Worm (Caenorhabditis elegans) whole organism, L1 larva: ENCODE data around the gene R09E10.13.
A peak's percentile ranks its signal among the peaks of the same experiment; 100 is the strongest.

Source experiments
- C04F5.9 ChIP-seq: sonication (generic microtip); optimal IDR thresholded peaks from 2 replicates; lab custom pipeline; 2016; ENCODE audit warnings: missing genetic modification characterization, missing compliant biosample characterization
- C16A3.4 ChIP-seq: fragments of 150-350 bp; optimal IDR thresholded peaks from 2 replicates; lab custom pipeline; 2014; ENCODE audit warnings: missing biosample characterization, missing genetic modification characterization
- C34B4.2 ChIP-seq: sonication (generic microtip); optimal IDR thresholded peaks from 2 replicates; lab custom pipeline; 2017; ENCODE audit warnings: mild to moderate bottlenecking, missing genetic modification characterization, missing compliant biosample characterization
- F16B12.6 ChIP-seq: fragments of 150-350 bp; optimal IDR thresholded peaks from 2 replicates; lab custom pipeline; 2014; ENCODE audit warnings: missing biosample characterization, missing genetic modification characterization
- Y116A8C.19 ChIP-seq: sonication (generic microtip); optimal IDR thresholded peaks from 2 replicates; lab custom pipeline; 2016; ENCODE audit warnings: missing compliant biosample characterization, missing genetic modification characterization, borderline replicate concordance
- blmp-1 ChIP-seq: fragments of 150-350 bp; optimal IDR thresholded peaks from 2 replicates; lab custom pipeline; 2014; ENCODE audit warnings: missing biosample characterization, missing genetic modification characterization
- ceh-88 ChIP-seq: fragments of 200-800 bp; sonication (Bioruptor generic); IDR thresholded peaks from 2 replicates; pipeline ENCODE4 v1.3.6; 2022; ENCODE audit warnings: missing genetic modification characterization, missing compliant biosample characterization
- ceh-90 ChIP-seq: sonication (generic microtip); optimal IDR thresholded peaks from 2 replicates; lab custom pipeline; 2016; ENCODE audit warnings: missing genetic modification characterization, missing compliant biosample characterization
- ces-1 ChIP-seq: fragments of 150-350 bp; optimal IDR thresholded peaks from 2 replicates; lab custom pipeline; 2014; ENCODE audit warnings: missing biosample characterization, missing genetic modification reagents, missing genetic modification characterization
- dpl-1 ChIP-seq, 3 experiments: fragments of 150-350 bp in 2 of 3; sonication (generic microtip) in 1 of 3; optimal IDR thresholded peaks; 2 replicates each; lab custom pipeline; 2014 to 2017; ENCODE audit warnings: missing biosample characterization in 3 of 3, missing genetic modification characterization in 3 of 3, missing genetic modification reagents in 3 of 3
- efl-3 ChIP-seq: fragments of 200-800 bp; sonication (Bioruptor generic); optimal IDR thresholded peaks from 2 replicates; lab custom pipeline; 2018; ENCODE audit warnings: mild to moderate bottlenecking, missing genetic modification characterization, missing compliant biosample characterization
- egl-27 ChIP-seq, 2 experiments: fragments of 150-350 bp in 1 of 2; sonication (generic microtip); optimal IDR thresholded peaks; 3 replicates each; lab custom pipeline; 2017 to 2018; ENCODE audit warnings: missing biosample characterization in 2 of 2, missing genetic modification characterization in 2 of 2, missing genetic modification reagents in 2 of 2
- elt-2 ChIP-seq: sonication (generic microtip); optimal IDR thresholded peaks from 2 replicates; lab custom pipeline; 2016; ENCODE audit warnings: missing genetic modification characterization, mild to moderate bottlenecking, inconsistent platforms, missing compliant biosample characterization, missing genetic modification reagents
- elt-3 ChIP-seq, 6 experiments: fragments of 150-350 bp in 1 of 6; sonication (generic microtip); optimal IDR thresholded peaks; 2 replicates each; lab custom pipeline; 2017 to 2018; ENCODE audit warnings: missing biosample characterization in 6 of 6, missing genetic modification characterization in 6 of 6, inconsistent platforms in 1 of 6
- fkh-10 ChIP-seq: sonication (generic microtip); optimal IDR thresholded peaks from 2 replicates; lab custom pipeline; 2017; ENCODE audit warnings: missing biosample characterization, missing genetic modification reagents, missing genetic modification characterization
- fkh-8 ChIP-seq: sonication (generic microtip); optimal IDR thresholded peaks from 2 replicates; lab custom pipeline; 2016; ENCODE audit warnings: mild to moderate bottlenecking, missing genetic modification characterization, missing compliant biosample characterization
- fos-1 ChIP-seq: fragments of 150-350 bp; optimal IDR thresholded peaks from 2 replicates; lab custom pipeline; 2014; ENCODE audit warnings: missing biosample characterization, missing genetic modification characterization
- grh-1 ChIP-seq: fragments of 200-800 bp; sonication (Bioruptor generic); IDR thresholded peaks from 2 replicates; pipeline ENCODE4 v1.3.6; 2022; ENCODE audit warnings: missing genetic modification reagents, missing genetic modification characterization, missing compliant biosample characterization
- hpl-2 ChIP-seq: fragments of 150-350 bp; optimal IDR thresholded peaks from 2 replicates; lab custom pipeline; 2014; ENCODE audit warnings: missing biosample characterization, missing genetic modification reagents, missing genetic modification characterization
- irx-1 ChIP-seq: sonication (generic microtip); optimal IDR thresholded peaks from 2 replicates; lab custom pipeline; 2016; ENCODE audit warnings: missing genetic modification characterization, missing compliant biosample characterization
- isw-1 ChIP-seq: fragments of 200-800 bp; sonication (Bioruptor generic); IDR thresholded peaks from 2 replicates; pipeline ENCODE4 v1.3.6; 2022; ENCODE audit warnings: missing genetic modification characterization, missing compliant biosample characterization
- jun-1 ChIP-seq: fragments of 150-350 bp; optimal IDR thresholded peaks from 2 replicates; lab custom pipeline; 2014; ENCODE audit warnings: missing biosample characterization, missing genetic modification reagents, missing genetic modification characterization
- lin-13 ChIP-seq: fragments of 150-350 bp; optimal IDR thresholded peaks from 2 replicates; lab custom pipeline; 2014; ENCODE audit warnings: missing biosample characterization, missing genetic modification reagents, missing genetic modification characterization
- lin-14 ChIP-seq: fragments of 200-800 bp; sonication (Bioruptor generic); optimal IDR thresholded peaks from 2 replicates; lab custom pipeline; 2018; ENCODE audit warnings: mild to moderate bottlenecking, missing genetic modification characterization, moderate library complexity, missing compliant biosample characterization
- lin-39 ChIP-seq: fragments of 150-350 bp; optimal IDR thresholded peaks from 2 replicates; lab custom pipeline; 2014; ENCODE audit warnings: missing biosample characterization, missing genetic modification reagents, missing genetic modification characterization
- lir-3 ChIP-seq: sonication (generic microtip); optimal IDR thresholded peaks from 2 replicates; lab custom pipeline; 2016; ENCODE audit warnings: mild to moderate bottlenecking, missing genetic modification characterization, moderate library complexity, missing compliant biosample characterization; ENCODE audit not compliant: poor library complexity
- lsy-2 ChIP-seq, 2 experiments: fragments of 150-350 bp; optimal IDR thresholded peaks; 2 replicates each; lab custom pipeline; 2014; ENCODE audit warnings: missing biosample characterization in 2 of 2, missing genetic modification characterization in 2 of 2
- mab-9 ChIP-seq: fragments of 200-800 bp; sonication (Bioruptor generic); IDR thresholded peaks from 2 replicates; pipeline ENCODE4 v1.3.6; 2022; ENCODE audit warnings: missing genetic modification reagents, missing genetic modification characterization, missing compliant biosample characterization
- mdl-1 ChIP-seq, 2 experiments: fragments of 150-350 bp; optimal IDR thresholded peaks; 2 replicates each; lab custom pipeline; 2014 to 2017; ENCODE audit warnings: missing biosample characterization in 2 of 2, missing genetic modification characterization in 2 of 2, inconsistent platforms in 1 of 2
- mef-2 ChIP-seq: fragments of 150-350 bp; optimal IDR thresholded peaks from 2 replicates; lab custom pipeline; 2014; ENCODE audit warnings: missing biosample characterization, missing genetic modification characterization
- nhr-11 ChIP-seq: fragments of 150-350 bp; optimal IDR thresholded peaks from 2 replicates; lab custom pipeline; 2014; ENCODE audit warnings: missing biosample characterization, missing genetic modification characterization
- nhr-12 ChIP-seq: sonication (generic microtip); optimal IDR thresholded peaks from 2 replicates; lab custom pipeline; 2017; ENCODE audit warnings: missing biosample characterization, missing genetic modification characterization
- nhr-19 ChIP-seq: fragments of 200-800 bp; sonication (Bioruptor generic); conservative IDR thresholded peaks from 2 replicates; pipeline ENCODE4 v1.3.6; 2022; ENCODE audit warnings: missing genetic modification characterization, missing compliant biosample characterization
- nhr-76 ChIP-seq: sonication (generic microtip); optimal IDR thresholded peaks from 2 replicates; lab custom pipeline; 2017; ENCODE audit warnings: missing biosample characterization, missing genetic modification characterization
- nhr-77 ChIP-seq: fragments of 150-350 bp; optimal IDR thresholded peaks from 2 replicates; lab custom pipeline; 2014; ENCODE audit warnings: missing biosample characterization, missing genetic modification characterization
- nhr-85 ChIP-seq: sonication (generic microtip); peaks from one replicate; lab custom pipeline; 2016; ENCODE audit warnings: missing genetic modification characterization, inconsistent platforms, missing compliant biosample characterization
- nhr-90 ChIP-seq: sonication (generic microtip); optimal IDR thresholded peaks from 2 replicates; lab custom pipeline; 2016; ENCODE audit warnings: mild to moderate bottlenecking, missing genetic modification characterization, missing compliant biosample characterization; ENCODE audit not compliant: poor library complexity
- pag-3 ChIP-seq: sonication (generic microtip); optimal IDR thresholded peaks from 2 replicates; lab custom pipeline; 2017; ENCODE audit warnings: missing genetic modification characterization, mild to moderate bottlenecking, missing compliant biosample characterization, antibody characterized with exemption, borderline replicate concordance; ENCODE audit not compliant: insufficient read depth
- pax-3 ChIP-seq: fragments of 200-800 bp; sonication (Bioruptor generic); optimal IDR thresholded peaks from 2 replicates; lab custom pipeline; 2018; ENCODE audit warnings: mild to moderate bottlenecking, missing genetic modification characterization, moderate library complexity, missing compliant biosample characterization
- rnt-1 ChIP-seq: sonication (generic microtip); optimal IDR thresholded peaks from 2 replicates; lab custom pipeline; 2016; ENCODE audit warnings: mild to moderate bottlenecking, missing genetic modification characterization, moderate library complexity, missing compliant biosample characterization
- skn-1 ChIP-seq: fragments of 150-350 bp; optimal IDR thresholded peaks from 2 replicates; lab custom pipeline; 2014; ENCODE audit warnings: missing biosample characterization, missing genetic modification characterization
- snpc-4 ChIP-seq: fragments of 150-350 bp; optimal IDR thresholded peaks from 2 replicates; lab custom pipeline; 2014; ENCODE audit warnings: missing biosample characterization, missing genetic modification characterization
- snu-23 ChIP-seq: sonication (generic microtip); optimal IDR thresholded peaks from 2 replicates; lab custom pipeline; 2016; ENCODE audit warnings: missing genetic modification characterization, missing compliant biosample characterization
- sptf-1 ChIP-seq: fragments of 150-350 bp; optimal IDR thresholded peaks from 2 replicates; lab custom pipeline; 2014; ENCODE audit warnings: missing biosample characterization, missing genetic modification characterization
- swsn-7 ChIP-seq: sonication (generic microtip); optimal IDR thresholded peaks from 2 replicates; lab custom pipeline; 2016; ENCODE audit warnings: missing genetic modification characterization, missing compliant biosample characterization
- tlp-1 ChIP-seq: fragments of 150-350 bp; optimal IDR thresholded peaks from 2 replicates; lab custom pipeline; 2014; ENCODE audit warnings: missing biosample characterization, missing genetic modification characterization
- unc-62 ChIP-seq: fragments of 150-350 bp; optimal IDR thresholded peaks from 2 replicates; lab custom pipeline; 2014; ENCODE audit warnings: missing biosample characterization, missing genetic modification reagents, missing genetic modification characterization
- unc-98 ChIP-seq: fragments of 200-800 bp; sonication (Bioruptor generic); IDR thresholded peaks from 2 replicates; pipeline ENCODE4 v1.3.6; 2022; ENCODE audit warnings: missing genetic modification characterization, missing compliant biosample characterization
- vab-15 ChIP-seq: sonication (generic microtip); optimal IDR thresholded peaks from 2 replicates; lab custom pipeline; 2017; ENCODE audit warnings: missing genotype, mild to moderate bottlenecking, missing genetic modification characterization, missing compliant biosample characterization
- xbp-1 ChIP-seq: sonication (generic microtip); optimal IDR thresholded peaks from 2 replicates; lab custom pipeline; 2016; ENCODE audit warnings: missing genetic modification characterization, missing compliant biosample characterization
- zag-1 ChIP-seq: fragments of 150-350 bp; optimal IDR thresholded peaks from 2 replicates; lab custom pipeline; 2014; ENCODE audit warnings: missing biosample characterization, missing genetic modification characterization
- ztf-11 ChIP-seq, 2 experiments: sonication (generic microtip); optimal IDR thresholded peaks; 2 replicates each; lab custom pipeline; 2016 to 2017; ENCODE audit warnings: missing genetic modification characterization in 2 of 2, missing biosample characterization in 1 of 2, missing compliant biosample characterization in 1 of 2
- ztf-4 ChIP-seq: fragments of 150-350 bp; optimal IDR thresholded peaks from 2 replicates; lab custom pipeline; 2014; ENCODE audit warnings: missing biosample characterization, missing genetic modification characterization

R09E10.13 gene

DNA sequence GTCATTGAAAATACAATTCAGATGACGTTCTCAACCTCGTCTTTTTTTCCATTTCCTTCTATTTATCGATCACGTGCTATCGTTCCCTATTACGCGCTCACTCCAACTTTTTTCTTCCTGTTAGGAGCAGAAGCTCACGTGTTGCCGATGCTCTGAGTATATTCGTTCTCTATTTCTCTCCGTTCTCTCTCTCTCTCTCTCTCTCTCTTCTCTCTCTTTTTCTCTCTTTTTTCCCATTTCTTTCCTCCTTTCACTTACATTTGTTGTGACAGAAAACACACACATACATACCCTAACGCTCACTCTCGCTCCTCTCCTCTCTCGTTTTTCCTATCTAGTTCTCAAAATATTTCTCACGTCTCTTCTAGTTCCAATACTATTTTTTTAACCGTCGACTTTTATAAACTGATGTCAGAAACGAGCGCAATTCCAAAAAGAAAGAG is 42.6 kb downstream of the R09E10.13 start:
- peak; percentile 72 for TF ChIP-seq ceh-88 (GFP tag; lab: Robert Waterston, UW)
- TF ChIP-seq nhr-85 (tag; lab: Kevin White, UChicago): peak; percentile 93
- TF ChIP-seq grh-1: peak; percentile 46; the same call in 1 of the 2 replicates
- peak; percentile 67 for TF ChIP-seq zag-1 (tag; lab: Kevin White, UChicago)
- no peak for TF ChIP-seq nhr-76 (tag; lab: Kevin White, UChicago)
- TF ChIP-seq vab-15 (tag; lab: Kevin White, UChicago): peak; percentile 19
- TF ChIP-seq swsn-7 (tag; lab: Kevin White, UChicago): peak; percentile 94
- no peak for TF ChIP-seq mab-9 (GFP tag; lab: Robert Waterston, UW)
- TF ChIP-seq isw-1 (GFP tag; lab: Robert Waterston, UW): peak; percentile 83
- peak; percentile 82 for TF ChIP-seq nhr-77
- TF ChIP-seq tlp-1 (tag; lab: Kevin White, UChicago): no peak
- TF ChIP-seq ces-1 (GFP tag; lab: Kevin White, UChicago): no peak
- peak; percentile 100 for TF ChIP-seq lin-14
- peak; percentile 36 to 65 for TF ChIP-seq egl-27 (tag; optimal IDR thresholded peaks at IDR 0.05; lab: Kevin White, UChicago)
- peak; percentile 40 for TF ChIP-seq lin-39
- TF ChIP-seq C04F5.9 (tag; lab: Kevin White, UChicago): no peak
- peak; percentile 91 for TF ChIP-seq ztf-4 (tag; lab: Kevin White, UChicago)
- peak in 1 of 2 experiments; percentile 41 for TF ChIP-seq ztf-11 (tag; optimal IDR thresholded peaks at IDR 0.05; lab: Kevin White, UChicago)
- TF ChIP-seq nhr-12 (tag; lab: Kevin White, UChicago): no peak
- no peak for TF ChIP-seq pag-3 (tag; lab: Kevin White, UChicago)
- peak; percentile 88 to 90 for TF ChIP-seq lsy-2 (tag; optimal IDR thresholded peaks at IDR 0.05; lab: Kevin White, UChicago)
- peak; percentile 87 for TF ChIP-seq lin-13 (GFP tag; lab: Kevin White, UChicago)
- peak; percentile 91 for TF ChIP-seq xbp-1 (tag; lab: Kevin White, UChicago)
- peak; percentile 32 for TF ChIP-seq snpc-4 (tag; lab: Kevin White, UChicago)
- no peak for TF ChIP-seq unc-62 (GFP tag; lab: Kevin White, UChicago)
- peak; percentile 93 for TF ChIP-seq fkh-10
- TF ChIP-seq irx-1 (tag; lab: Kevin White, UChicago): peak; percentile 90
- peak; percentile 87 for TF ChIP-seq elt-2 (tag; lab: Kevin White, UChicago)
- TF ChIP-seq mdl-1 (tag; optimal IDR thresholded peaks at IDR 0.05; lab: Kevin White, UChicago): peak; percentile 82 to 92
- TF ChIP-seq pax-3 (tag; lab: Kevin White, UChicago): peak; percentile 87
- TF ChIP-seq elt-3 (tag; optimal IDR thresholded peaks at IDR 0.05; lab: Kevin White, UChicago): peak in 1 of 6 experiments; percentile 60
- TF ChIP-seq F16B12.6 (tag; lab: Kevin White, UChicago): peak; percentile 9
- TF ChIP-seq fos-1 (tag; lab: Kevin White, UChicago): peak; percentile 60
- peak; percentile 91 for TF ChIP-seq nhr-19
- peak; percentile 75 for TF ChIP-seq lir-3 (tag; lab: Kevin White, UChicago)
- TF ChIP-seq hpl-2: peak; percentile 23
- TF ChIP-seq blmp-1 (tag; lab: Kevin White, UChicago): peak; percentile 96
- peak; percentile 95 for TF ChIP-seq snu-23 (GFP tag; lab: Kevin White, UChicago)
- TF ChIP-seq unc-98 (GFP tag; lab: Robert Waterston, UW): peak; percentile 48; the same call in 1 of the 2 replicates
- TF ChIP-seq ceh-90 (tag; lab: Kevin White, UChicago): no peak
- TF ChIP-seq rnt-1 (tag; lab: Kevin White, UChicago): peak; percentile 86
- no peak for TF ChIP-seq C34B4.2
- TF ChIP-seq nhr-90 (tag; lab: Kevin White, UChicago): peak; percentile 80
- peak; percentile 77 for TF ChIP-seq C16A3.4 (tag; lab: Kevin White, UChicago)
- TF ChIP-seq Y116A8C.19: no peak
- TF ChIP-seq skn-1 (tag; lab: Kevin White, UChicago): peak; percentile 67
- no peak for TF ChIP-seq sptf-1 (tag; lab: Kevin White, UChicago)
- TF ChIP-seq mef-2: peak; percentile 70
- peak; percentile 91 for TF ChIP-seq nhr-11 (tag; lab: Kevin White, UChicago)
- TF ChIP-seq dpl-1 (GFP tag; optimal IDR thresholded peaks at IDR 0.05; lab: Kevin White, UChicago): peak; percentile 37 to 59 (median 58)
- TF ChIP-seq jun-1 (tag; lab: Kevin White, UChicago): peak; percentile 84
- no peak for TF ChIP-seq efl-3 (GFP tag; lab: Kevin White, UChicago)
- TF ChIP-seq fkh-8 (tag; lab: Kevin White, UChicago): peak; percentile 98
